Fruit fly (Drosophila melanogaster) whole organism, embryonic: Measurements from ENCODE around the gene CG32801.

Experiments
- ATbp ChIP-seq: fragments of 200-800 bp; sonication (Bioruptor generic); optimal IDR thresholded peaks from 2 replicates; lab custom pipeline; 2017; ENCODE audit warnings: missing biosample characterization, mild to moderate bottlenecking, missing genetic modification characterization, missing genetic modification reagents
- Asciz ChIP-seq: fragments of 200-800 bp; sonication (Bioruptor generic); optimal IDR thresholded peaks from 2 replicates; lab custom pipeline; 2017; ENCODE audit warnings: missing biosample characterization, mild to moderate bottlenecking, missing genetic modification characterization, missing genetic modification reagents
- Awh ChIP-seq: fragments of 200-800 bp; sonication (Bioruptor generic); IDR thresholded peaks from 2 replicates; pipeline ENCODE4, ENCODE4 v1.3.6; 2022; ENCODE audit warnings: missing biosample characterization, missing genetic modification characterization
- Bteb2 ChIP-seq: fragments of 200-800 bp; sonication (Bioruptor generic); optimal IDR thresholded peaks from 2 replicates; lab custom pipeline; 2016; ENCODE audit warnings: missing biosample characterization, missing genetic modification characterization
- CG10209 ChIP-seq: fragments of 200-800 bp; sonication (Bioruptor generic); optimal IDR thresholded peaks from 3 replicates; lab custom pipeline; 2017; ENCODE audit warnings: missing biosample characterization, mild to moderate bottlenecking, missing genetic modification characterization, missing genetic modification reagents
- CG10431 ChIP-seq: fragments of 200-800 bp; sonication (Bioruptor generic); optimal IDR thresholded peaks from 3 replicates; lab custom pipeline; 2018; ENCODE audit warnings: missing biosample characterization, mild to moderate bottlenecking, missing genetic modification characterization
- CG11093 ChIP-seq: fragments of 200-800 bp; sonication (Bioruptor generic); IDR thresholded peaks from 3 replicates; pipeline ENCODE4 v1.3.6; 2022; ENCODE audit warnings: missing biosample characterization, missing genetic modification characterization
- CG11560 ChIP-seq: fragments of 200-800 bp; sonication (Bioruptor generic); IDR thresholded peaks from 3 replicates; pipeline ENCODE4 v1.3.6; 2022; ENCODE audit warnings: missing biosample characterization, missing genetic modification characterization
- CG11695 ChIP-seq: fragments of 200-800 bp; sonication (Bioruptor generic); IDR thresholded peaks from 3 replicates; pipeline ENCODE4 v1.3.6; 2022; ENCODE audit warnings: missing biosample characterization, missing genetic modification characterization
- CG12071 ChIP-seq: fragments of 200-800 bp; sonication (Bioruptor generic); optimal IDR thresholded peaks from 3 replicates; lab custom pipeline; 2018; ENCODE audit warnings: missing biosample characterization, mild to moderate bottlenecking, missing genetic modification characterization
- CG17802 ChIP-seq: fragments of 200-800 bp; sonication (Bioruptor generic); optimal IDR thresholded peaks from 2 replicates; lab custom pipeline; 2018; ENCODE audit warnings: missing biosample characterization, mild to moderate bottlenecking, missing genetic modification characterization, moderate library complexity
- CG18011 ChIP-seq: fragments of 200-800 bp; sonication (Bioruptor generic); optimal IDR thresholded peaks from 2 replicates; lab custom pipeline; 2017; ENCODE audit warnings: missing biosample characterization, missing genetic modification characterization, mild to moderate bottlenecking, moderate library complexity, missing genotype
- CG30403 ChIP-seq: fragments of 200-800 bp; sonication (Bioruptor generic); optimal IDR thresholded peaks from 3 replicates; lab custom pipeline; 2016; ENCODE audit warnings: missing biosample characterization, missing genetic modification characterization
- CG3065 ChIP-seq: fragments of 200-800 bp; sonication (Bioruptor generic); optimal IDR thresholded peaks from 2 replicates; lab custom pipeline; 2016; ENCODE audit warnings: missing biosample characterization, missing genetic modification characterization
- CG3163 ChIP-seq: fragments of 200-800 bp; sonication (Bioruptor generic); optimal IDR thresholded peaks from 3 replicates; lab custom pipeline; 2016; ENCODE audit warnings: missing biosample characterization, missing genetic modification characterization
- CG3281 ChIP-seq: fragments of 200-800 bp; sonication (Bioruptor generic); optimal IDR thresholded peaks from 3 replicates; lab custom pipeline; 2017; ENCODE audit warnings: missing biosample characterization, mild to moderate bottlenecking, missing genetic modification characterization
- CG4404 ChIP-seq: fragments of 200-800 bp; sonication (Bioruptor generic); IDR thresholded peaks from 2 replicates; pipeline ENCODE4 v1.3.6; 2022; ENCODE audit warnings: missing biosample characterization, missing genetic modification characterization
- CG4617 ChIP-seq: fragments of 200-800 bp; sonication (Bioruptor generic); optimal IDR thresholded peaks from 3 replicates; lab custom pipeline; 2016; ENCODE audit warnings: missing biosample characterization, missing genetic modification characterization, borderline replicate concordance
- CG4820 ChIP-seq: fragments of 200-800 bp; sonication (Bioruptor generic); optimal IDR thresholded peaks from 3 replicates; lab custom pipeline; 2016; ENCODE audit warnings: missing biosample characterization, missing genetic modification characterization
- CG5245 ChIP-seq: fragments of 200-800 bp; sonication (Bioruptor generic); optimal IDR thresholded peaks from 3 replicates; lab custom pipeline; 2016; ENCODE audit warnings: missing biosample characterization, missing genetic modification characterization
- CG8388 ChIP-seq: fragments of 200-800 bp; sonication (Bioruptor generic); optimal IDR thresholded peaks from 2 replicates; lab custom pipeline; 2019; ENCODE audit warnings: missing biosample characterization, mild to moderate bottlenecking, missing genetic modification characterization, moderate library complexity
- CG8924 ChIP-seq: fragments of 200-800 bp; optimal IDR thresholded peaks from 3 replicates; lab custom pipeline; 2019; ENCODE audit warnings: missing biosample characterization, mild to moderate bottlenecking, missing genetic modification characterization, moderate library complexity
- CG9437 ChIP-seq: fragments of 200-800 bp; sonication (Bioruptor generic); optimal IDR thresholded peaks from 2 replicates; lab custom pipeline; 2018; ENCODE audit warnings: missing biosample characterization, mild to moderate bottlenecking, missing genetic modification characterization
- CG9609 ChIP-seq: fragments of 200-800 bp; sonication (Bioruptor generic); optimal IDR thresholded peaks from 3 replicates; lab custom pipeline; 2016; ENCODE audit warnings: missing biosample characterization, missing genetic modification characterization
- D19B ChIP-seq: fragments of 200-800 bp; sonication (Bioruptor generic); optimal IDR thresholded peaks from 2 replicates; lab custom pipeline; 2017; ENCODE audit warnings: missing biosample characterization, mild to moderate bottlenecking, missing genetic modification characterization
- Dbx ChIP-seq: fragments of 200-800 bp; sonication (Bioruptor generic); IDR thresholded peaks from 3 replicates; pipeline ENCODE4 v1.3.6; 2022; ENCODE audit warnings: missing biosample characterization, missing genetic modification characterization
- Hand ChIP-seq: fragments of 200-800 bp; sonication (Bioruptor generic); optimal IDR thresholded peaks from 2 replicates; lab custom pipeline; 2017; ENCODE audit warnings: mild to moderate bottlenecking, missing biosample characterization, missing genetic modification reagents, missing genetic modification characterization
- Kr ChIP-seq: fragments of 200-800 bp; sonication (Bioruptor generic); optimal IDR thresholded peaks from 2 replicates; lab custom pipeline; 2017; ENCODE audit warnings: missing biosample characterization, mild to moderate bottlenecking, missing genetic modification characterization
- Max ChIP-seq: fragments of 200-800 bp; sonication (Bioruptor generic); optimal IDR thresholded peaks from 2 replicates; lab custom pipeline; 2016; ENCODE audit warnings: missing biosample characterization, mild to moderate bottlenecking, missing genetic modification characterization
- Pdp1 ChIP-seq, 2 experiments: fragments of 200-800 bp; sonication (Bioruptor generic); optimal IDR thresholded peaks; 3 replicates each; lab custom pipeline; 2016; ENCODE audit warnings: missing biosample characterization in 2 of 2, missing genetic modification characterization in 2 of 2, mild to moderate bottlenecking in 1 of 2, moderate library complexity in 1 of 2
- Six4 ChIP-seq: fragments of 200-800 bp; sonication (Bioruptor generic); optimal IDR thresholded peaks from 2 replicates; lab custom pipeline; 2016; ENCODE audit warnings: missing biosample characterization, missing genetic modification characterization
- Sry-β ChIP-seq: fragments of 200-800 bp; sonication (Bioruptor generic); optimal IDR thresholded peaks from 2 replicates; lab custom pipeline; 2018; ENCODE audit warnings: missing biosample characterization, mild to moderate bottlenecking, missing genetic modification characterization, moderate library complexity
- TFAM ChIP-seq: fragments of 200-800 bp; sonication (Bioruptor generic); optimal IDR thresholded peaks from 2 replicates; lab custom pipeline; 2017; ENCODE audit warnings: missing biosample characterization, missing genetic modification characterization, inconsistent platforms
- YL-1 ChIP-seq: fragments of 200-800 bp; sonication (Bioruptor generic); optimal IDR thresholded peaks from 3 replicates; lab custom pipeline; 2017; ENCODE audit warnings: missing biosample characterization, mild to moderate bottlenecking, missing genetic modification characterization
- ab ChIP-seq: fragments of 200-800 bp; sonication (Bioruptor generic); optimal IDR thresholded peaks from 2 replicates; lab custom pipeline; 2016; ENCODE audit warnings: missing biosample characterization, missing genetic modification characterization
- ac ChIP-seq: fragments of 200-800 bp; sonication (Bioruptor generic); optimal IDR thresholded peaks from 3 replicates; lab custom pipeline; 2017; ENCODE audit warnings: missing biosample characterization, mild to moderate bottlenecking, missing genetic modification characterization
- bab2 ChIP-seq: fragments of 200-800 bp; sonication (Bioruptor generic); optimal IDR thresholded peaks from 2 replicates; lab custom pipeline; 2016; ENCODE audit warnings: missing biosample characterization, missing genetic modification characterization
- chm ChIP-seq: fragments of 200-800 bp; sonication (Bioruptor generic); IDR thresholded peaks from 2 replicates; pipeline ENCODE4 v1.3.6; 2022; ENCODE audit warnings: missing biosample characterization, missing genetic modification characterization
- dmrt99B ChIP-seq: fragments of 200-800 bp; sonication (Bioruptor generic); optimal IDR thresholded peaks from 2 replicates; lab custom pipeline; 2018; ENCODE audit warnings: missing biosample characterization, mild to moderate bottlenecking, missing genetic modification characterization, moderate library complexity
- h ChIP-seq: fragments of >200 bp; optimal IDR thresholded peaks from 2 replicates; lab custom pipeline; 2017
- mam ChIP-seq: fragments of 200-800 bp; sonication (Bioruptor generic); optimal IDR thresholded peaks from 3 replicates; lab custom pipeline; 2016; ENCODE audit warnings: missing biosample characterization, missing genetic modification characterization
- mirr ChIP-seq: fragments of 200-800 bp; sonication (Bioruptor generic); optimal IDR thresholded peaks from 3 replicates; lab custom pipeline; 2018; ENCODE audit warnings: missing biosample characterization, mild to moderate bottlenecking, missing genetic modification characterization
- org-1 ChIP-seq: fragments of 200-800 bp; sonication (Bioruptor generic); optimal IDR thresholded peaks from 2 replicates; lab custom pipeline; 2017; ENCODE audit warnings: missing biosample characterization, missing genetic modification characterization
- pho ChIP-seq: fragments of 200-800 bp; sonication (Bioruptor generic); optimal IDR thresholded peaks from 2 replicates; lab custom pipeline; 2016; ENCODE audit warnings: missing biosample characterization, missing genetic modification characterization
- repo ChIP-seq: fragments of 200-800 bp; sonication (Bioruptor generic); optimal IDR thresholded peaks from 2 replicates; lab custom pipeline; 2016; ENCODE audit warnings: missing biosample characterization, missing genetic modification characterization
- ro ChIP-seq: fragments of 200-800 bp; sonication (Bioruptor generic); IDR thresholded peaks from 2 replicates; pipeline ENCODE4 v1.3.6; 2022; ENCODE audit warnings: missing biosample characterization, missing genetic modification characterization
- sc ChIP-seq, 3 experiments: fragments of >200 bp in 2 of 3; fragments of 200-800 bp in 1 of 3; sonication (Bioruptor generic) in 1 of 3; optimal IDR thresholded peaks; 2 replicates in 2 of 3; 3 replicates in 1 of 3; lab custom pipeline; 2017; ENCODE audit warnings: mild to moderate bottlenecking in 1 of 3, missing biosample characterization in 1 of 3, missing genetic modification characterization in 1 of 3, missing genetic modification reagents in 1 of 3
- sisA ChIP-seq: fragments of 200-800 bp; sonication (Bioruptor generic); IDR thresholded peaks from 2 replicates; pipeline ENCODE4 v1.3.6; 2022; ENCODE audit warnings: missing biosample characterization, missing genetic modification characterization
- trh ChIP-seq: fragments of 200-800 bp; sonication (Bioruptor generic); optimal IDR thresholded peaks from 2 replicates; lab custom pipeline; 2016; ENCODE audit warnings: missing biosample characterization, missing genetic modification characterization
- usp ChIP-seq: fragments of >200 bp; optimal IDR thresholded peaks from 2 replicates; lab custom pipeline; 2017; ENCODE audit warnings: missing biosample characterization, missing genetic modification characterization
- wdn ChIP-seq: fragments of 200-800 bp; sonication (Bioruptor generic); IDR thresholded peaks from 2 replicates; pipeline ENCODE4 v1.3.6; 2022; ENCODE audit warnings: missing biosample characterization, missing genetic modification characterization

Gene CG32801

DNA sequence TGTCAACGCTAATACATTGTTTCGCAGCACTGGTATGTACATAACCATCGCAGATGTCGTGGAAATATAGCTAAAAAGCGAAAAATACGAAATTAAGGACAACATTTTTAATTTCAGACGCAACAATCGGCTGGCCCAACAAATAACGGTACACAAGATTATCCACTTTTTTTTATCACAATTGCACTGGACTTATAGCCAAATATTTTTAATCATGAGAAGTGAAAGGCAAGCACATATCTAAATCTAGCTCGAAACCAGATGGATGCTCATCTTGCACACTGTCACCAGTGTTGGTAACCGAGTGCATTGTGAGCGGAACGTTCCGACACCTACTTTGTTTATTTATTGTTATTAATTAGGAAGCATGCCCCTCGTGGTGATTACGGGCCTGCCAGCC lies 37.0 kb upstream of the CG32801 start, which contains the start of the genes CG3857 and CG3587 (continued):
- TF ChIP-seq Max (GFP tag; lab: Kevin White, UChicago) (peak; percentile 83), CG17802 (no peak), ATbp (GFP tag; lab: Kevin White, UChicago) (peak; percentile 19), CG3065 (GFP tag; lab: Kevin White, UChicago) (no peak), mirr (GFP tag; lab: Kevin White, UChicago) (no peak), D19B (GFP tag; lab: Kevin White, UChicago) (peak; percentile 48), pho (peak; percentile 70), ac (no peak), chm (GFP tag; lab: Robert Waterston, UW) (no peak), bab2 (GFP tag; lab: Kevin White, UChicago) (peak; percentile 83), Pdp1 (GFP tag; optimal IDR thresholded peaks at IDR 0.05; lab: Kevin White, UChicago) (peak; percentile 79 to 92), CG11695 (GFP tag; lab: Robert Waterston, UW) (0 out of 3 replicates have a peak, but pooled peaks have one; percentile 32), sc (optimal IDR thresholded peaks at IDR 0.05; lab: Kevin White, UChicago) (no peak), sc (GFP tag; optimal IDR thresholded peaks at IDR 0.05; lab: Kevin White, UChicago) (peak; percentile 29), CG5245 (GFP tag; lab: Kevin White, UChicago) (peak; percentile 26), Asciz (peak; percentile 49), sisA (peak; percentile 66), CG12071 (no peak), ro (GFP tag; lab: Robert Waterston, UW) (no peak), Kr (no peak), ab (no peak), repo (GFP tag; lab: Kevin White, UChicago) (peak; percentile 64), Awh (GFP tag; lab: Robert Waterston, UW) (no peak), CG9609 (GFP tag; lab: Kevin White, UChicago) (peak; percentile 83), wdn (no peak), Sry-β (GFP tag; lab: Kevin White, UChicago) (peak; percentile 99), CG18011 (GFP tag; lab: Kevin White, UChicago) (peak; percentile 58), Six4 (peak; percentile 59), CG11093 (GFP tag; lab: Robert Waterston, UW) (peak; percentile 62; the same call in 1 of the 3 replicates), CG8924 (tag; lab: Kevin White, UChicago) (peak; percentile 64), Bteb2 (GFP tag; lab: Kevin White, UChicago) (peak; percentile 69), CG11560 (0 out of 3 replicates have a peak, but pooled peaks have one; percentile 37), CG4404 (GFP tag; lab: Robert Waterston, UW) (peak; percentile 66), dmrt99B (tag; lab: Kevin White, UChicago) (peak; percentile 62), TFAM (GFP tag; lab: Kevin White, UChicago) (no peak), usp (no peak), h (no peak), CG4617 (GFP tag; lab: Kevin White, UChicago) (peak; percentile 89), CG10431 (GFP tag; lab: Kevin White, UChicago) (no peak), mam (GFP tag; lab: Kevin White, UChicago) (peak; percentile 78), trh (GFP tag; lab: Kevin White, UChicago) (peak; percentile 2), Hand (no peak), org-1 (GFP tag; lab: Kevin White, UChicago) (peak; percentile 66), CG8388 (peak; percentile 58), YL-1 (GFP tag; lab: Kevin White, UChicago) (peak; percentile 65), CG4820 (GFP tag; lab: Kevin White, UChicago) (peak; percentile 70), CG3163 (GFP tag; lab: Kevin White, UChicago) (peak; percentile 67), CG10209 (GFP tag; lab: Kevin White, UChicago) (peak; percentile 71), CG30403 (GFP tag; lab: Kevin White, UChicago) (peak; percentile 90), Dbx (GFP tag; lab: Robert Waterston, UW) (peak; percentile 56; the same call in 1 of the 3 replicates), CG9437 (GFP tag; lab: Kevin White, UChicago) (peak; percentile 71), CG3281 (GFP tag; lab: Kevin White, UChicago) (peak; percentile 60)
